Worm (Caenorhabditis elegans) whole organism, L4 larva: Measurements from ENCODE around the gene srh-75.

Experiments used
- F10B5.3 ChIP-seq: sonication (generic microtip); optimal IDR thresholded peaks from 2 replicates; lab custom pipeline; 2016; ENCODE audit warnings: mild to moderate bottlenecking, missing genetic modification characterization, missing compliant biosample characterization
- F26F4.8 ChIP-seq: fragments of 200-800 bp; sonication (Bioruptor generic); conservative IDR thresholded peaks from 2 replicates; pipeline ENCODE4 v1.3.6; 2022; ENCODE audit warnings: missing genetic modification characterization, missing compliant biosample characterization
- F37D6.2 ChIP-seq: sonication (generic microtip); optimal IDR thresholded peaks from 2 replicates; lab custom pipeline; 2016; ENCODE audit warnings: mild to moderate bottlenecking, missing genetic modification characterization, missing compliant biosample characterization
- F44E2.7 ChIP-seq: fragments of 200-800 bp; sonication (Bioruptor generic); IDR thresholded peaks from 2 replicates; pipeline ENCODE4 v2.1.2; 2022; ENCODE audit warnings: missing genetic modification characterization, missing compliant biosample characterization
- F49E8.2 ChIP-seq: sonication (generic microtip); optimal IDR thresholded peaks from 2 replicates; lab custom pipeline; 2016; ENCODE audit warnings: missing compliant biosample characterization, mild to moderate bottlenecking, missing genetic modification characterization, borderline replicate concordance
- T20F7.1 ChIP-seq: fragments of 200-800 bp; sonication (Bioruptor generic); optimal IDR thresholded peaks from 2 replicates; lab custom pipeline; 2018; ENCODE audit warnings: mild to moderate bottlenecking, missing genetic modification characterization, missing compliant biosample characterization
- Y5F2A.4 ChIP-seq: fragments of 200-800 bp; sonication (Bioruptor generic); optimal IDR thresholded peaks from 2 replicates; lab custom pipeline; 2018; ENCODE audit warnings: mild to moderate bottlenecking, missing genetic modification characterization, missing compliant biosample characterization
- Y75B8A.6 ChIP-seq: fragments of 200-800 bp; sonication (Bioruptor generic); IDR thresholded peaks from 2 replicates; pipeline ENCODE4 v1.3.6; 2022; ENCODE audit warnings: missing genetic modification reagents, missing genetic modification characterization, missing compliant biosample characterization
- aly-2 ChIP-seq: sonication (generic microtip); optimal IDR thresholded peaks from 2 replicates; lab custom pipeline; 2018; ENCODE audit warnings: missing biosample characterization, missing genetic modification characterization
- attf-4 ChIP-seq: sonication (generic microtip); optimal IDR thresholded peaks from 3 replicates; lab custom pipeline; 2017; ENCODE audit warnings: missing biosample characterization, missing genetic modification characterization
- ceh-32 ChIP-seq: sonication (generic microtip); optimal IDR thresholded peaks from 2 replicates; lab custom pipeline; 2016; ENCODE audit warnings: mild to moderate bottlenecking, missing genetic modification characterization, missing compliant biosample characterization; ENCODE audit not compliant: poor library complexity
- ceh-44 ChIP-seq: fragments of 200-800 bp; sonication (Bioruptor generic); IDR thresholded peaks from 2 replicates; pipeline ENCODE4 v1.3.6; 2022; ENCODE audit warnings: missing genetic modification reagents, missing genetic modification characterization, missing compliant biosample characterization
- ceh-82 ChIP-seq: sonication (generic microtip); optimal IDR thresholded peaks from 2 replicates; lab custom pipeline; 2017; ENCODE audit warnings: missing biosample characterization, missing genetic modification characterization
- ces-1 ChIP-seq: fragments of 150-350 bp; sonication (generic microtip); optimal IDR thresholded peaks from 4 replicates; lab custom pipeline; 2014; ENCODE audit warnings: missing biosample characterization, missing genetic modification reagents, missing genetic modification characterization
- cey-2 ChIP-seq: sonication (generic microtip); optimal IDR thresholded peaks from 3 replicates; lab custom pipeline; 2017; ENCODE audit warnings: missing genetic modification characterization, mild to moderate bottlenecking, missing compliant biosample characterization, antibody characterized with exemption, borderline replicate concordance; ENCODE audit not compliant: insufficient read depth
- ctbp-1 ChIP-seq: fragments of 200-800 bp; sonication (Bioruptor generic); IDR thresholded peaks from 2 replicates; pipeline ENCODE4 v1.3.6; 2022; ENCODE audit warnings: missing genetic modification reagents, missing genetic modification characterization, missing compliant biosample characterization
- daf-12 ChIP-seq: fragments of 150-350 bp; optimal IDR thresholded peaks from 2 replicates; lab custom pipeline; 2014; ENCODE audit warnings: missing biosample characterization, missing genetic modification reagents, missing genetic modification characterization
- dmd-9 ChIP-seq: fragments of 200-800 bp; sonication (Bioruptor generic); IDR thresholded peaks from 2 replicates; pipeline ENCODE4 v1.3.6; 2022; ENCODE audit warnings: missing genetic modification reagents, missing genetic modification characterization, missing compliant biosample characterization
- duxl-1 ChIP-seq: sonication (generic microtip); optimal IDR thresholded peaks from 2 replicates; lab custom pipeline; 2016; ENCODE audit warnings: mild to moderate bottlenecking, missing genetic modification characterization, moderate library complexity, missing compliant biosample characterization; ENCODE audit not compliant: poor library complexity
- fkh-10 ChIP-seq: fragments of 150-350 bp; optimal IDR thresholded peaks from 2 replicates; lab custom pipeline; 2014; ENCODE audit warnings: missing biosample characterization, missing genetic modification reagents, missing genetic modification characterization
- fos-1 ChIP-seq: fragments of 150-350 bp; optimal IDR thresholded peaks from 2 replicates; lab custom pipeline; 2014; ENCODE audit warnings: missing biosample characterization, missing genetic modification characterization
- gei-8 ChIP-seq: fragments of 200-800 bp; sonication (Bioruptor generic); optimal IDR thresholded peaks from 2 replicates; lab custom pipeline; 2018; ENCODE audit warnings: mild to moderate bottlenecking, missing genetic modification characterization, missing compliant biosample characterization
- hif-1 ChIP-seq, 2 experiments: sonication (generic microtip); optimal IDR thresholded peaks; 2 replicates each; lab custom pipeline; 2016 to 2017; ENCODE audit warnings: missing compliant biosample characterization in 2 of 2, missing genetic modification characterization in 2 of 2, missing genetic modification reagents in 2 of 2, missing genotype in 2 of 2, mild to moderate bottlenecking in 1 of 2
- hlh-11 ChIP-seq: fragments of 200-800 bp; sonication (Bioruptor generic); optimal IDR thresholded peaks from 2 replicates; lab custom pipeline; 2018; ENCODE audit warnings: mild to moderate bottlenecking, missing genetic modification characterization, missing compliant biosample characterization
- hmg-1.1 ChIP-seq: fragments of 200-800 bp; sonication (Bioruptor generic); IDR thresholded peaks from 2 replicates; pipeline ENCODE4 v1.3.6; 2022; ENCODE audit warnings: missing genetic modification reagents, missing genetic modification characterization, missing compliant biosample characterization
- lim-7 ChIP-seq: fragments of 200-800 bp; sonication (Bioruptor generic); IDR thresholded peaks from 2 replicates; pipeline ENCODE4 v1.3.6; 2022; ENCODE audit warnings: missing genetic modification characterization, missing compliant biosample characterization
- lin-1 ChIP-seq: fragments of 200-800 bp; sonication (Bioruptor generic); IDR thresholded peaks from 2 replicates; pipeline ENCODE4 v1.3.6; 2022; ENCODE audit warnings: missing genetic modification reagents, missing genetic modification characterization, missing compliant biosample characterization
- lin-13 ChIP-seq: fragments of 150-350 bp; optimal IDR thresholded peaks from 2 replicates; lab custom pipeline; 2014; ENCODE audit warnings: missing biosample characterization, missing genetic modification reagents, missing genetic modification characterization
- lin-15B ChIP-seq: fragments of 150-350 bp; sonication (generic microtip); optimal IDR thresholded peaks from 3 replicates; lab custom pipeline; 2014; ENCODE audit warnings: missing biosample characterization, missing genetic modification characterization
- lin-29 ChIP-seq: fragments of 200-800 bp; sonication (Bioruptor generic); IDR thresholded peaks from 2 replicates; pipeline ENCODE4 v1.3.6; 2022; ENCODE audit warnings: missing genetic modification reagents, missing genetic modification characterization, missing compliant biosample characterization
- lin-38 ChIP-seq: fragments of 200-800 bp; sonication (Bioruptor generic); IDR thresholded peaks from 2 replicates; pipeline ENCODE4 v1.3.6; 2022; ENCODE audit warnings: missing genetic modification reagents, missing genetic modification characterization, missing compliant biosample characterization
- lir-3 ChIP-seq: sonication (generic microtip); optimal IDR thresholded peaks from 2 replicates; lab custom pipeline; 2016; ENCODE audit warnings: mild to moderate bottlenecking, missing genetic modification characterization, missing compliant biosample characterization
- madf-5 ChIP-seq, 2 experiments: fragments of 200-800 bp; sonication (Bioruptor generic); IDR thresholded peaks; 2 replicates each; pipeline ENCODE4 v1.3.6; 2022; ENCODE audit warnings: missing compliant biosample characterization in 2 of 2, missing genetic modification characterization in 2 of 2
- mdt-29 ChIP-seq: fragments of 200-800 bp; sonication (Bioruptor generic); IDR thresholded peaks from 2 replicates; pipeline ENCODE4 v1.3.6; 2022; ENCODE audit warnings: missing genetic modification reagents, missing genetic modification characterization, missing compliant biosample characterization
- mep-1 ChIP-seq: fragments of 150-350 bp; sonication (generic microtip); optimal IDR thresholded peaks from 3 replicates; lab custom pipeline; 2014; ENCODE audit warnings: missing biosample characterization, missing genetic modification characterization
- nhr-102 ChIP-seq: sonication (generic microtip); optimal IDR thresholded peaks from 2 replicates; lab custom pipeline; 2016; ENCODE audit warnings: mild to moderate bottlenecking, missing genetic modification characterization, moderate library complexity, missing compliant biosample characterization
- nhr-11 ChIP-seq: fragments of 150-350 bp; optimal IDR thresholded peaks from 2 replicates; lab custom pipeline; 2014; ENCODE audit warnings: missing biosample characterization, missing genetic modification characterization
- nhr-237 ChIP-seq: sonication (generic microtip); optimal IDR thresholded peaks from 2 replicates; lab custom pipeline; 2017; ENCODE audit warnings: missing biosample characterization, missing genetic modification characterization
- nhr-25 ChIP-seq: sonication (generic microtip); optimal IDR thresholded peaks from 2 replicates; lab custom pipeline; 2017; ENCODE audit warnings: missing genetic modification characterization, mild to moderate bottlenecking, missing compliant biosample characterization, antibody characterized with exemption, moderate library complexity, borderline replicate concordance; ENCODE audit not compliant: insufficient read depth
- nhr-41 ChIP-seq: fragments of 200-800 bp; sonication (Bioruptor generic); IDR thresholded peaks from 2 replicates; pipeline ENCODE4 v1.3.6; 2022; ENCODE audit warnings: missing genetic modification reagents, missing genetic modification characterization, missing compliant biosample characterization
- nhr-48 ChIP-seq: sonication (generic microtip); optimal IDR thresholded peaks from 2 replicates; lab custom pipeline; 2016; ENCODE audit warnings: mild to moderate bottlenecking, missing genetic modification characterization, missing compliant biosample characterization
- nhr-76 ChIP-seq: fragments of 150-350 bp; optimal IDR thresholded peaks from 2 replicates; lab custom pipeline; 2014; ENCODE audit warnings: missing biosample characterization, missing genetic modification characterization
- pha-4 ChIP-seq, 2 experiments: fragments of 150-350 bp in 1 of 2; fragments of 200-800 bp in 1 of 2; sonication (Bioruptor generic) in 1 of 2; IDR thresholded peaks in 1 of 2; optimal IDR thresholded peaks in 1 of 2; 2 replicates each; pipeline versions ENCODE4 v1.3.6 to Lab custom; 2014 to 2022; ENCODE audit warnings: missing genetic modification characterization in 2 of 2, missing genetic modification reagents in 2 of 2, missing biosample characterization in 1 of 2, missing compliant biosample characterization in 1 of 2
- php-3 ChIP-seq: fragments of 200-800 bp; sonication (Bioruptor generic); IDR thresholded peaks from 2 replicates; pipeline ENCODE4 v1.3.6; 2022; ENCODE audit warnings: missing genetic modification reagents, missing genetic modification characterization, missing compliant biosample characterization
- set-16 ChIP-seq: fragments of 200-800 bp; sonication (Bioruptor generic); IDR thresholded peaks from 2 replicates; pipeline ENCODE4 v1.3.6; 2022; ENCODE audit warnings: missing genetic modification reagents, missing genetic modification characterization, missing compliant biosample characterization
- tag-97 ChIP-seq: fragments of 200-800 bp; sonication (Bioruptor generic); IDR thresholded peaks from 2 replicates; pipeline ENCODE4 v1.3.6; 2022; ENCODE audit warnings: missing genetic modification characterization, missing compliant biosample characterization
- unc-130 ChIP-seq: sonication (generic microtip); optimal IDR thresholded peaks from 2 replicates; lab custom pipeline; 2016; ENCODE audit warnings: missing genetic modification reagents, missing genetic modification characterization, missing compliant biosample characterization
- vab-7 ChIP-seq: fragments of 200-800 bp; sonication (Bioruptor generic); IDR thresholded peaks from 2 replicates; pipeline ENCODE4 v1.3.6; 2022; ENCODE audit warnings: missing genetic modification reagents, missing genetic modification characterization, missing compliant biosample characterization
- zfp-3 ChIP-seq: fragments of 200-800 bp; sonication (Bioruptor generic); conservative IDR thresholded peaks from 2 replicates; pipeline ENCODE4 v1.3.6; 2022; ENCODE audit warnings: missing genetic modification reagents, missing genetic modification characterization, missing compliant biosample characterization
- ztf-11 ChIP-seq: fragments of 150-350 bp; optimal IDR thresholded peaks from 2 replicates; lab custom pipeline; 2014; ENCODE audit warnings: missing biosample characterization, missing genetic modification characterization
- ztf-7 ChIP-seq: fragments of 150-350 bp; optimal IDR thresholded peaks from 2 replicates; lab custom pipeline; 2014; ENCODE audit warnings: missing biosample characterization, missing genetic modification characterization

Gene srh-75

ce11 chrV:11069277-11069676, 12.3 kb upstream of the srh-75 start, which contains the start of gene T04C12.8 (continued):
- no peak for TF ChIP-seq lin-38 (GFP tag; lab: Robert Waterston, UW)
- TF ChIP-seq T20F7.1 (GFP tag; lab: Kevin White, UChicago): peak; percentile 58
- no peak for TF ChIP-seq nhr-41 (GFP tag; lab: Robert Waterston, UW)
- TF ChIP-seq mep-1 (tag; lab: Kevin White, UChicago): peak; percentile 20
- TF ChIP-seq madf-5 (GFP tag; IDR thresholded peaks at IDR 0.05; lab: Robert Waterston, UW): no peak
- no peak for TF ChIP-seq lir-3 (tag; lab: Kevin White, UChicago)
- no peak for TF ChIP-seq hmg-1.1 (GFP tag; lab: Robert Waterston, UW)
- no peak for TF ChIP-seq Y75B8A.6 (GFP tag; lab: Robert Waterston, UW)
- TF ChIP-seq fos-1 (tag; lab: Kevin White, UChicago): no peak
- no peak for TF ChIP-seq set-16 (GFP tag; lab: Robert Waterston, UW)
- TF ChIP-seq dmd-9 (GFP tag; lab: Robert Waterston, UW): no peak
- TF ChIP-seq nhr-76 (tag; lab: Kevin White, UChicago): no peak
- TF ChIP-seq hlh-11 (tag; lab: Kevin White, UChicago): peak; percentile 91
- no peak for TF ChIP-seq daf-12 (tag; lab: Kevin White, UChicago)
- no peak for TF ChIP-seq cey-2 (tag; lab: Kevin White, UChicago)
- no peak for TF ChIP-seq ztf-11 (tag; lab: Kevin White, UChicago)
- TF ChIP-seq lin-1 (GFP tag; lab: Robert Waterston, UW): peak; percentile 52
- no peak for TF ChIP-seq ctbp-1 (GFP tag; lab: Robert Waterston, UW)
- TF ChIP-seq Y5F2A.4: no peak
- peak; percentile 94 for TF ChIP-seq php-3
- TF ChIP-seq F10B5.3 (tag; lab: Kevin White, UChicago): no peak
- TF ChIP-seq ceh-44 (GFP tag; lab: Robert Waterston, UW): no peak
- TF ChIP-seq aly-2 (tag; lab: Kevin White, UChicago): no peak
- TF ChIP-seq duxl-1 (tag; lab: Kevin White, UChicago): no peak
- TF ChIP-seq ces-1: no peak
- TF ChIP-seq nhr-102 (tag; lab: Kevin White, UChicago): peak; percentile 82
- TF ChIP-seq nhr-48 (tag; lab: Kevin White, UChicago): peak; percentile 21
- no peak for TF ChIP-seq zfp-3 (GFP tag; lab: Robert Waterston, UW)
- TF ChIP-seq F26F4.8 (GFP tag; lab: Robert Waterston, UW): no peak
- no peak for TF ChIP-seq unc-130 (GFP tag; lab: Kevin White, UChicago)
- no peak for TF ChIP-seq mdt-29 (GFP tag; lab: Robert Waterston, UW)
- no peak for TF ChIP-seq fkh-10 (GFP tag; lab: Kevin White, UChicago)
- TF ChIP-seq vab-7 (GFP tag; lab: Robert Waterston, UW): no peak
- TF ChIP-seq nhr-25 (tag; lab: Kevin White, UChicago): no peak
- no peak for TF ChIP-seq F49E8.2
- no peak for TF ChIP-seq lin-29
- TF ChIP-seq nhr-237: no peak
- TF ChIP-seq lin-15B: no peak
- peak in 1 of 2 experiments; percentile 27 for TF ChIP-seq hif-1 (tag; optimal IDR thresholded peaks at IDR 0.05; lab: Kevin White, UChicago)
- TF ChIP-seq attf-4 (tag; lab: Kevin White, UChicago): no peak
- TF ChIP-seq lim-7 (GFP tag; lab: Robert Waterston, UW): no peak
- no peak for TF ChIP-seq gei-8 (GFP tag; lab: Kevin White, UChicago)
- no peak for TF ChIP-seq lin-13 (GFP tag; lab: Kevin White, UChicago)
- TF ChIP-seq ztf-7 (tag; lab: Kevin White, UChicago): no peak
- TF ChIP-seq tag-97 (GFP tag; lab: Robert Waterston, UW): no peak
- TF ChIP-seq ceh-32 (tag; lab: Kevin White, UChicago): no peak
- no peak for TF ChIP-seq pha-4 (GFP tag; IDR thresholded peaks at IDR 0.05; lab: Robert Waterston, UW)
- peak; percentile 2 for TF ChIP-seq pha-4 (tag; optimal IDR thresholded peaks at IDR 0.05; lab: Kevin White, UChicago)
- no peak for TF ChIP-seq F44E2.7 (GFP tag; lab: Robert Waterston, UW)
- TF ChIP-seq nhr-11 (tag; lab: Kevin White, UChicago): no peak
- no peak for TF ChIP-seq ceh-82 (tag; lab: Kevin White, UChicago)
- TF ChIP-seq F37D6.2 (tag; lab: Kevin White, UChicago): no peak
